Worm (Caenorhabditis elegans) whole organism, mixed stage, embryonic: ENCODE measurements around the gene pafo-1.

Experiments used
- M03D4.4 ChIP-seq: sonication (generic microtip); optimal IDR thresholded peaks from 2 replicates; lab custom pipeline; 2017; ENCODE audit warnings: mild to moderate bottlenecking, missing genetic modification characterization, missing compliant biosample characterization
- bed-3 ChIP-seq: fragments of 200-800 bp; sonication (Bioruptor generic); optimal IDR thresholded peaks from 3 replicates; lab custom pipeline; 2018; ENCODE audit warnings: mild to moderate bottlenecking, missing genetic modification characterization, moderate library complexity, missing compliant biosample characterization
- blmp-1 ChIP-seq: fragments of 150-350 bp; optimal IDR thresholded peaks from 2 replicates; lab custom pipeline; 2014; ENCODE audit warnings: missing biosample characterization, missing genetic modification characterization
- ceh-43 ChIP-seq: fragments of 200-800 bp; sonication (Bioruptor generic); optimal IDR thresholded peaks from 2 replicates; lab custom pipeline; 2018; ENCODE audit warnings: mild to moderate bottlenecking, missing genetic modification characterization, moderate library complexity, missing compliant biosample characterization
- ceh-83 ChIP-seq: fragments of 200-800 bp; sonication (Bioruptor generic); optimal IDR thresholded peaks from 2 replicates; lab custom pipeline; 2018; ENCODE audit warnings: mild to moderate bottlenecking, missing genetic modification characterization, missing compliant biosample characterization
- ces-1 ChIP-seq: fragments of 150-350 bp; optimal IDR thresholded peaks from 2 replicates; lab custom pipeline; 2014; ENCODE audit warnings: missing biosample characterization, missing genetic modification reagents, missing genetic modification characterization
- cnd-1 ChIP-seq: fragments of 200-800 bp; sonication (Bioruptor generic); optimal IDR thresholded peaks from 2 replicates; lab custom pipeline; 2018; ENCODE audit warnings: mild to moderate bottlenecking, missing genetic modification characterization, missing compliant biosample characterization
- drap-1 ChIP-seq: fragments of 200-800 bp; sonication (Bioruptor generic); optimal IDR thresholded peaks from 3 replicates; lab custom pipeline; 2018; ENCODE audit warnings: mild to moderate bottlenecking, missing genetic modification characterization, missing compliant biosample characterization
- elt-3 ChIP-seq: fragments of 150-350 bp; optimal IDR thresholded peaks from 2 replicates; lab custom pipeline; 2014; ENCODE audit warnings: missing biosample characterization, missing genetic modification characterization
- flh-1 ChIP-seq: fragments of 200-800 bp; sonication (Bioruptor generic); optimal IDR thresholded peaks from 2 replicates; lab custom pipeline; 2018; ENCODE audit warnings: mild to moderate bottlenecking, missing genetic modification characterization, moderate library complexity, missing compliant biosample characterization
- ham-2 ChIP-seq: fragments of 200-800 bp; sonication (Bioruptor generic); optimal IDR thresholded peaks from 2 replicates; lab custom pipeline; 2018; ENCODE audit warnings: mild to moderate bottlenecking, missing genetic modification characterization, missing compliant biosample characterization
- hlh-1 ChIP-seq: fragments of 150-350 bp; optimal IDR thresholded peaks from 2 replicates; lab custom pipeline; 2014; ENCODE audit warnings: missing biosample characterization, missing genetic modification reagents, missing genetic modification characterization
- lin-13 ChIP-seq: fragments of 150-350 bp; optimal IDR thresholded peaks from 2 replicates; lab custom pipeline; 2014; ENCODE audit warnings: missing biosample characterization, missing genetic modification characterization
- lin-32 ChIP-seq: fragments of 200-800 bp; sonication (Bioruptor generic); optimal IDR thresholded peaks from 2 replicates; lab custom pipeline; 2018; ENCODE audit warnings: mild to moderate bottlenecking, missing genetic modification characterization, missing compliant biosample characterization
- lsy-2 ChIP-seq: fragments of 150-350 bp; optimal IDR thresholded peaks from 2 replicates; lab custom pipeline; 2014; ENCODE audit warnings: missing biosample characterization, missing genetic modification characterization
- mab-5 ChIP-seq: fragments of 150-350 bp; optimal IDR thresholded peaks from 2 replicates; lab custom pipeline; 2014; ENCODE audit warnings: missing biosample characterization, missing genetic modification characterization
- mep-1 ChIP-seq: fragments of 150-350 bp; optimal IDR thresholded peaks from 2 replicates; lab custom pipeline; 2017; ENCODE audit warnings: missing biosample characterization, missing genetic modification reagents, missing genetic modification characterization, inconsistent platforms
- mls-2 ChIP-seq: sonication (generic microtip); optimal IDR thresholded peaks from 2 replicates; lab custom pipeline; 2016; ENCODE audit warnings: mild to moderate bottlenecking, missing genetic modification characterization, moderate library complexity, missing compliant biosample characterization
- nhr-12 ChIP-seq: fragments of 150-350 bp; optimal IDR thresholded peaks from 2 replicates; lab custom pipeline; 2014; ENCODE audit warnings: missing biosample characterization, missing genetic modification characterization
- nhr-2 ChIP-seq: fragments of 150-350 bp; optimal IDR thresholded peaks from 2 replicates; lab custom pipeline; 2014; ENCODE audit warnings: missing biosample characterization, missing genetic modification characterization
- nhr-237 ChIP-seq: fragments of 150-350 bp; optimal IDR thresholded peaks from 2 replicates; lab custom pipeline; 2014; ENCODE audit warnings: missing biosample characterization, missing genetic modification characterization
- nhr-28 ChIP-seq: fragments of 150-350 bp; optimal IDR thresholded peaks from 2 replicates; lab custom pipeline; 2014; ENCODE audit warnings: missing biosample characterization, missing genetic modification characterization
- nhr-76 ChIP-seq: sonication (generic microtip); optimal IDR thresholded peaks from 2 replicates; lab custom pipeline; 2017; ENCODE audit warnings: missing biosample characterization, missing genetic modification characterization
- pha-4 ChIP-seq: fragments of 150-350 bp; optimal IDR thresholded peaks from 2 replicates; lab custom pipeline; 2018; ENCODE audit warnings: missing biosample characterization, missing genetic modification reagents, missing genetic modification characterization
- sem-2 ChIP-seq: fragments of 200-800 bp; sonication (Bioruptor generic); optimal IDR thresholded peaks from 2 replicates; lab custom pipeline; 2018; ENCODE audit warnings: mild to moderate bottlenecking, missing genetic modification characterization, missing compliant biosample characterization
- snpc-4 ChIP-seq: fragments of 150-350 bp; optimal IDR thresholded peaks from 2 replicates; lab custom pipeline; 2014; ENCODE audit warnings: missing biosample characterization, missing genetic modification characterization
- sptf-1 ChIP-seq: sonication (generic microtip); optimal IDR thresholded peaks from 2 replicates; lab custom pipeline; 2017; ENCODE audit warnings: mild to moderate bottlenecking, missing genetic modification characterization, moderate library complexity, missing compliant biosample characterization
- unc-120 ChIP-seq: sonication (generic microtip); optimal IDR thresholded peaks from 2 replicates; lab custom pipeline; 2017; ENCODE audit warnings: missing genetic modification characterization, missing compliant biosample characterization; ENCODE audit not compliant: poor library complexity, severe bottlenecking
- unc-62 ChIP-seq: fragments of 150-350 bp; optimal IDR thresholded peaks from 2 replicates; lab custom pipeline; 2014; ENCODE audit warnings: missing biosample characterization, missing genetic modification reagents, missing genetic modification characterization
- zip-8 ChIP-seq: fragments of 150-350 bp; optimal IDR thresholded peaks from 2 replicates; lab custom pipeline; 2014; ENCODE audit warnings: missing biosample characterization, missing genetic modification characterization
- ztf-11 ChIP-seq: fragments of 150-350 bp; optimal IDR thresholded peaks from 2 replicates; lab custom pipeline; 2014; ENCODE audit warnings: missing biosample characterization, missing genetic modification characterization

The pafo-1 gene

ce11 chrV:11504853-11505397 lies 16.6 kb upstream of the pafo-1 start, which contains the start of the genes C55A6.1 and C55A6.10:
C55A6.1 (minus strand) TSS chrV:11504968.
C55A6.10 (plus strand) TSS chrV:11505347.
- TF ChIP-seq drap-1 = peak; percentile 43
- peak; percentile 10 for TF ChIP-seq nhr-237 (tag; lab: Kevin White, UChicago)
- peak; percentile 1 for TF ChIP-seq M03D4.4 (tag; lab: Kevin White, UChicago)
- TF ChIP-seq mep-1 (tag; lab: Kevin White, UChicago) = peak; percentile 36
- peak; percentile 68 for TF ChIP-seq ces-1 (GFP tag; lab: Kevin White, UChicago)
- peak; percentile 41 for TF ChIP-seq sptf-1 (tag; lab: Kevin White, UChicago)
- TF ChIP-seq lsy-2 (tag; lab: Kevin White, UChicago) = peak; percentile 31
- peak; percentile 1 for TF ChIP-seq hlh-1
- peak; percentile 25 for TF ChIP-seq cnd-1 (tag; lab: Kevin White, UChicago)
- peak; percentile 12 for TF ChIP-seq lin-13

ce11 chrV:11506347-11506746 lies 15.2 kb upstream of the pafo-1 start:
- TF ChIP-seq hlh-1 (peak; percentile 82), unc-62 (GFP tag; lab: Kevin White, UChicago) (no peak), unc-120 (tag; lab: Kevin White, UChicago) (peak; percentile 55)

- TF ChIP-seq bed-3 (GFP tag; lab: Kevin White, UChicago) = no peak
- TF ChIP-seq pha-4 (tag; lab: Kevin White, UChicago) = no peak
- TF ChIP-seq ceh-83 (GFP tag; lab: Kevin White, UChicago) = no peak
- no peak for TF ChIP-seq ces-1 (GFP tag; lab: Kevin White, UChicago)
- no peak for TF ChIP-seq lin-32 (GFP tag; lab: Kevin White, UChicago)
- TF ChIP-seq nhr-28 = no peak
- TF ChIP-seq mab-5 (tag; lab: Kevin White, UChicago) = no peak
- no peak for TF ChIP-seq nhr-237 (tag; lab: Kevin White, UChicago)
- no peak for TF ChIP-seq ceh-43 (GFP tag; lab: Kevin White, UChicago)
- no peak for TF ChIP-seq elt-3
Measured at ce11 chrV:11508773-11509172, 12.7 kb upstream of the pafo-1 start, which contains the start of gene ttll-5. ttll-5 (plus strand) TSS chrV:11509060.

ce11 chrV:11513432-11513831 lies 8.1 kb upstream of the pafo-1 start, which contains the start of gene C55A6.3:
C55A6.3 (minus strand) TSS chrV:11513532.
- TF ChIP-seq ham-2 (GFP tag; lab: Kevin White, UChicago) = no peak
- no peak for TF ChIP-seq cnd-1 (tag; lab: Kevin White, UChicago)
- TF ChIP-seq sptf-1 (tag; lab: Kevin White, UChicago) = no peak
- no peak for TF ChIP-seq snpc-4
- TF ChIP-seq blmp-1 (tag; lab: Kevin White, UChicago) = no peak
- no peak for TF ChIP-seq hlh-1
- no peak for TF ChIP-seq nhr-12 (tag; lab: Kevin White, UChicago)
- no peak for TF ChIP-seq sem-2 (GFP tag; lab: Kevin White, UChicago)
- no peak for TF ChIP-seq bed-3 (GFP tag; lab: Kevin White, UChicago)
- no peak for TF ChIP-seq nhr-237 (tag; lab: Kevin White, UChicago)
- TF ChIP-seq unc-62 (GFP tag; lab: Kevin White, UChicago) = no peak
- no peak for TF ChIP-seq ces-1 (GFP tag; lab: Kevin White, UChicago)
- TF ChIP-seq pha-4 (tag; lab: Kevin White, UChicago) = no peak
- no peak for TF ChIP-seq elt-3
- TF ChIP-seq drap-1 = no peak
- TF ChIP-seq mls-2 (tag; lab: Kevin White, UChicago) = no peak
- TF ChIP-seq lin-32 (GFP tag; lab: Kevin White, UChicago) = no peak
- TF ChIP-seq zip-8 (tag; lab: Kevin White, UChicago) = no peak

- TF ChIP-seq nhr-237 (tag; lab: Kevin White, UChicago) (no peak), nhr-76 (no peak), ztf-11 (tag; lab: Kevin White, UChicago) (no peak), ham-2 (GFP tag; lab: Kevin White, UChicago) (no peak)
Measured at ce11 chrV:11514677-11515076, 6.8 kb upstream of the pafo-1 start, which contains the start of gene C55A6.6. C55A6.6 (minus strand) TSS chrV:11514737.

- TF ChIP-seq mab-5 (tag; lab: Kevin White, UChicago) (no peak), elt-3 (no peak), nhr-28 (no peak), bed-3 (GFP tag; lab: Kevin White, UChicago) (no peak), nhr-12 (tag; lab: Kevin White, UChicago) (no peak), drap-1 (no peak), nhr-2 (no peak), ces-1 (GFP tag; lab: Kevin White, UChicago) (no peak), flh-1 (GFP tag; lab: Kevin White, UChicago) (no peak)
Measured at ce11 chrV:11515145-11515544, 6.4 kb upstream of the pafo-1 start.
